Worm (Caenorhabditis elegans) whole organism, L3 larva: ENCODE measurements around the gene clec-180.

Experiments
- ZK546.5 ChIP-seq: sonication (generic microtip); optimal IDR thresholded peaks from 2 replicates; lab custom pipeline; 2017; ENCODE audit warnings: missing biosample characterization, missing genetic modification characterization
- aly-2 ChIP-seq: fragments of 150-350 bp; optimal IDR thresholded peaks from 2 replicates; lab custom pipeline; 2014; ENCODE audit warnings: missing biosample characterization, missing genetic modification characterization
- ceh-16 ChIP-seq: sonication (generic microtip); optimal IDR thresholded peaks from 2 replicates; lab custom pipeline; 2017; ENCODE audit warnings: missing biosample characterization, missing genetic modification characterization
- ceh-28 ChIP-seq: fragments of 150-350 bp; optimal IDR thresholded peaks from 2 replicates; lab custom pipeline; 2014; ENCODE audit warnings: missing biosample characterization, missing genetic modification reagents, missing genetic modification characterization
- ceh-9 ChIP-seq: sonication (generic microtip); optimal IDR thresholded peaks from 2 replicates; lab custom pipeline; 2018; ENCODE audit warnings: missing biosample characterization, missing genetic modification characterization
- daf-12 ChIP-seq: fragments of 150-350 bp; optimal IDR thresholded peaks from 2 replicates; lab custom pipeline; 2014; ENCODE audit warnings: missing biosample characterization, missing genetic modification reagents, missing genetic modification characterization
- egl-5 ChIP-seq: fragments of 150-350 bp; optimal IDR thresholded peaks from 2 replicates; lab custom pipeline; 2017; ENCODE audit warnings: missing biosample characterization, missing genetic modification reagents, missing genetic modification characterization, inconsistent platforms
- elt-1 ChIP-seq: fragments of 150-350 bp; optimal IDR thresholded peaks from 2 replicates; lab custom pipeline; 2014; ENCODE audit warnings: missing biosample characterization, missing genetic modification characterization
- elt-2 ChIP-seq: sonication (generic microtip); optimal IDR thresholded peaks from 2 replicates; lab custom pipeline; 2016; ENCODE audit warnings: missing genetic modification reagents, mild to moderate bottlenecking, missing genetic modification characterization, missing compliant biosample characterization
- eor-1 ChIP-seq, 2 experiments: fragments of 150-350 bp; optimal IDR thresholded peaks; 2 replicates each; lab custom pipeline; 2014 to 2018; ENCODE audit warnings: missing biosample characterization in 2 of 2, missing genetic modification characterization in 2 of 2
- fkh-10 ChIP-seq: sonication (generic microtip); optimal IDR thresholded peaks from 2 replicates; lab custom pipeline; 2017; ENCODE audit warnings: missing biosample characterization, missing genetic modification reagents, missing genetic modification characterization
- fkh-2 ChIP-seq: fragments of 150-350 bp; optimal IDR thresholded peaks from 2 replicates; lab custom pipeline; 2014; ENCODE audit warnings: missing biosample characterization, missing genetic modification reagents, missing genetic modification characterization
- fos-1 ChIP-seq: fragments of 150-350 bp; optimal IDR thresholded peaks from 2 replicates; lab custom pipeline; 2014; ENCODE audit warnings: missing biosample characterization, missing genetic modification characterization
- hmg-11 ChIP-seq: sonication (generic microtip); optimal IDR thresholded peaks from 2 replicates; lab custom pipeline; 2016; ENCODE audit warnings: missing genetic modification characterization, missing compliant biosample characterization
- jun-1 ChIP-seq: fragments of 150-350 bp; optimal IDR thresholded peaks from 2 replicates; lab custom pipeline; 2014; ENCODE audit warnings: missing biosample characterization, missing genetic modification reagents, missing genetic modification characterization
- lin-15B ChIP-seq: fragments of 150-350 bp; optimal IDR thresholded peaks from 2 replicates; lab custom pipeline; 2014; ENCODE audit warnings: missing biosample characterization, missing genetic modification characterization
- lin-39 ChIP-seq: fragments of 150-350 bp; optimal IDR thresholded peaks from 2 replicates; lab custom pipeline; 2018; ENCODE audit warnings: missing biosample characterization, missing genetic modification reagents, missing genetic modification characterization
- lsy-12 ChIP-seq: sonication (generic microtip); optimal IDR thresholded peaks from 2 replicates; lab custom pipeline; 2016; ENCODE audit warnings: mild to moderate bottlenecking, missing genetic modification characterization, missing compliant biosample characterization
- mml-1 ChIP-seq: fragments of 150-350 bp; sonication (generic microtip); optimal IDR thresholded peaks from 3 replicates; lab custom pipeline; 2014; ENCODE audit warnings: missing biosample characterization, missing genetic modification characterization
- nfya-1 ChIP-seq: sonication (generic microtip); optimal IDR thresholded peaks from 2 replicates; lab custom pipeline; 2017; ENCODE audit warnings: missing genetic modification characterization, mild to moderate bottlenecking, missing compliant biosample characterization, antibody characterized with exemption, moderate library complexity; ENCODE audit not compliant: insufficient read depth
- nhr-12 ChIP-seq: fragments of 150-350 bp; optimal IDR thresholded peaks from 2 replicates; lab custom pipeline; 2014; ENCODE audit warnings: missing biosample characterization, missing genetic modification characterization
- nhr-23 ChIP-seq: fragments of 150-350 bp; optimal IDR thresholded peaks from 2 replicates; lab custom pipeline; 2014; ENCODE audit warnings: missing biosample characterization, missing genetic modification reagents, missing genetic modification characterization
- nhr-25 ChIP-seq: sonication (generic microtip); optimal IDR thresholded peaks from 2 replicates; lab custom pipeline; 2017; ENCODE audit warnings: missing biosample characterization, missing genetic modification characterization
- nhr-28 ChIP-seq: fragments of 150-350 bp; optimal IDR thresholded peaks from 2 replicates; lab custom pipeline; 2014; ENCODE audit warnings: missing biosample characterization, missing genetic modification characterization
- nhr-67 ChIP-seq: fragments of 150-350 bp; optimal IDR thresholded peaks from 2 replicates; lab custom pipeline; 2014; ENCODE audit warnings: missing biosample characterization, missing genetic modification characterization
- nhr-77 ChIP-seq: fragments of 150-350 bp; optimal IDR thresholded peaks from 2 replicates; lab custom pipeline; 2014; ENCODE audit warnings: missing biosample characterization, missing genetic modification characterization
- pha-4 ChIP-seq: fragments of 150-350 bp; optimal IDR thresholded peaks from 2 replicates; lab custom pipeline; 2014; ENCODE audit warnings: missing biosample characterization, missing genetic modification reagents, missing genetic modification characterization
- sea-2 ChIP-seq: fragments of 150-350 bp; sonication (generic microtip); optimal IDR thresholded peaks from 4 replicates; lab custom pipeline; 2014; ENCODE audit warnings: missing biosample characterization, missing genetic modification reagents, missing genetic modification characterization
- snpc-4 ChIP-seq: fragments of 150-350 bp; optimal IDR thresholded peaks from 2 replicates; lab custom pipeline; 2014; ENCODE audit warnings: missing biosample characterization, missing genetic modification characterization
- tbx-2 ChIP-seq: sonication (generic microtip); optimal IDR thresholded peaks from 2 replicates; lab custom pipeline; 2016; ENCODE audit warnings: mild to moderate bottlenecking, missing genetic modification characterization, missing compliant biosample characterization
- unc-39 ChIP-seq: sonication (generic microtip); optimal IDR thresholded peaks from 4 replicates; lab custom pipeline; 2017; ENCODE audit warnings: missing biosample characterization, missing genetic modification characterization
- unc-62 ChIP-seq: fragments of 150-350 bp; sonication (generic microtip); optimal IDR thresholded peaks from 4 replicates; lab custom pipeline; 2014; ENCODE audit warnings: missing biosample characterization, missing genetic modification reagents, missing genetic modification characterization

clec-180 gene

ce11 chrIV:7554351-7554750 lies 14.3 kb upstream of the clec-180 start, which contains the start of gene F49E8.6:
Gene F49E8.6, minus strand, starts transcription at chrIV:7554667.
- TF ChIP-seq nhr-12 (tag; lab: Kevin White, UChicago) (no peak), pha-4 (tag; lab: Kevin White, UChicago) (peak; percentile 57), nfya-1 (tag; lab: Kevin White, UChicago) (peak; percentile 6)
- TF ChIP-seq, all 47 proteins: peak for 2

- TF ChIP-seq pha-4 (tag; lab: Kevin White, UChicago) (peak; percentile 32), sea-2 (GFP tag; lab: Kevin White, UChicago) (no peak)
Observed at ce11 chrIV:7556265-7556866, 12.3 kb upstream of the clec-180 start, which contains the start of the genes F49E8.7, F49E8.8 and nprl-2. Gene F49E8.7, minus strand, starts transcription at chrIV:7556365. Gene F49E8.8, plus strand, starts transcription at chrIV:7556637. Gene nprl-2, plus strand, starts transcription at chrIV:7556816.

- no peak for TF ChIP-seq daf-12 (tag; lab: Kevin White, UChicago)
- TF ChIP-seq nhr-67 = no peak
- no peak for TF ChIP-seq fkh-2
- no peak for TF ChIP-seq eor-1 (tag; optimal IDR thresholded peaks at IDR 0.05; lab: Kevin White, UChicago)
- no peak for TF ChIP-seq lin-39 (tag; lab: Kevin White, UChicago)
- no peak for TF ChIP-seq hmg-11 (tag; lab: Kevin White, UChicago)
- no peak for TF ChIP-seq fos-1 (tag; lab: Kevin White, UChicago)
- TF ChIP-seq egl-5 (tag; lab: Kevin White, UChicago) = no peak
- TF ChIP-seq ZK546.5 (tag; lab: Kevin White, UChicago) = no peak
- no peak for TF ChIP-seq snpc-4
- TF ChIP-seq sea-2 (GFP tag; lab: Kevin White, UChicago) = no peak
- no peak for TF ChIP-seq mml-1 (tag; lab: Kevin White, UChicago)
- TF ChIP-seq aly-2 (tag; lab: Kevin White, UChicago) = no peak
- no peak for TF ChIP-seq ceh-9 (tag; lab: Kevin White, UChicago)
- TF ChIP-seq lin-15B (tag; lab: Kevin White, UChicago) = no peak
- TF ChIP-seq unc-62 (GFP tag; lab: Kevin White, UChicago) = no peak
- TF ChIP-seq nhr-25 (tag; lab: Kevin White, UChicago) = no peak
- no peak for TF ChIP-seq elt-1
Observed at ce11 chrIV:7558653-7559052, 10.0 kb upstream of the clec-180 start.

- no peak for TF ChIP-seq ceh-28 (tag; lab: Kevin White, UChicago)
- TF ChIP-seq aly-2 (tag; lab: Kevin White, UChicago) = no peak
- no peak for TF ChIP-seq lin-15B (tag; lab: Kevin White, UChicago)
- no peak for TF ChIP-seq fkh-2
- TF ChIP-seq ceh-9 (tag; lab: Kevin White, UChicago) = no peak
- TF ChIP-seq nhr-12 (tag; lab: Kevin White, UChicago) = no peak
- TF ChIP-seq nhr-25 (tag; lab: Kevin White, UChicago) = no peak
- TF ChIP-seq fkh-10 (GFP tag; lab: Kevin White, UChicago) = no peak
- TF ChIP-seq tbx-2 (tag; lab: Kevin White, UChicago) = no peak
- TF ChIP-seq ceh-16 (tag; lab: Kevin White, UChicago) = no peak
- no peak for TF ChIP-seq egl-5 (tag; lab: Kevin White, UChicago)
- no peak for TF ChIP-seq nhr-77
- TF ChIP-seq mml-1 (tag; lab: Kevin White, UChicago) = no peak
- no peak for TF ChIP-seq unc-39
- TF ChIP-seq nfya-1 (tag; lab: Kevin White, UChicago) = no peak
- no peak for TF ChIP-seq nhr-28 (tag; lab: Kevin White, UChicago)
Observed at ce11 chrIV:7559237-7559636, 9.5 kb upstream of the clec-180 start.

DNA sequence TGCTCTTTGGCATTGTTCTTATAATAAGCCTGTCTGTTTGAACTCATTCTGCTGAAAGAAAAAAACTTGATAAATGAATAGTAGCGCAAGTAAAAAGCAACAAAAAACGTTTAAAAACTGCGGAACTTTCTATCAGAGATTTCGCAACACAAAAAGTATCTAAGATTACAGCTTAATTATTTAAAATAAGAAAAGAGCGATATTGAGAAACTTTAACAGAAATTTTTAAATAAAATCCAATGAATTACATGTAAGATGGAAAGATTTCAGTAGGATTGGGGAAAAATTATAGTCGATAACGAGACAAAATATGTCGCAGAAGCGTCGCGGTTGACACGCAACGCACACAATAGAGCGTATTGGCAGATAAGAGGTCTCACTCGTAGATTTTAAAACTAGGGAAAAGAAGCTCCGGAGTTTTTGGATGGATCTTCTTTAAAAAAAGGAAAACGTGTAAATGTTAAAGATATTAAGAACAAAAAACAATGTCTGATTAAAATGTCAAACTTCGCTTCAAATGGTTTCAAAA lies 7.0 kb upstream of the clec-180 start, which contains the start of gene ima-3:
Gene ima-3 (minus strand): TSS at position 51 of the 529 bp plus-strand sequence.
- TF ChIP-seq nfya-1 (tag; lab: Kevin White, UChicago) = peak; percentile 59
- peak; percentile 12 for TF ChIP-seq elt-2
- no peak for TF ChIP-seq tbx-2 (tag; lab: Kevin White, UChicago)
- peak; percentile 48 for TF ChIP-seq lin-39 (tag; lab: Kevin White, UChicago)
- peak; percentile 78 for TF ChIP-seq pha-4 (tag; lab: Kevin White, UChicago)
- peak; percentile 33 for TF ChIP-seq nhr-23 (tag; lab: Kevin White, UChicago)
- no peak for TF ChIP-seq nhr-25 (tag; lab: Kevin White, UChicago)
- no peak for TF ChIP-seq fkh-2
- TF ChIP-seq egl-5 (tag; lab: Kevin White, UChicago) = peak; percentile 53
- TF ChIP-seq unc-39 = no peak
- peak; percentile 29 for TF ChIP-seq snpc-4
- TF ChIP-seq jun-1 (tag; lab: Kevin White, UChicago) = no peak
- no peak for TF ChIP-seq fkh-10 (GFP tag; lab: Kevin White, UChicago)
- peak; percentile 75 for TF ChIP-seq lin-15B (tag; lab: Kevin White, UChicago)
- peak; percentile 39 for TF ChIP-seq hmg-11 (tag; lab: Kevin White, UChicago)
- TF ChIP-seq lsy-12 (tag; lab: Kevin White, UChicago) = no peak
